Worm (Caenorhabditis elegans) whole organism, L1 larva: ENCODE results near the gene F59E11.7.
A peak's percentile ranks its signal among the peaks of the same experiment; 100 is the strongest.

Source experiments
- Y116A8C.19 ChIP-seq: sonication (generic microtip); optimal IDR thresholded peaks from 2 replicates; lab custom pipeline; 2016; ENCODE audit warnings: missing compliant biosample characterization, missing genetic modification characterization, borderline replicate concordance
- aha-1 ChIP-seq: fragments of 150-350 bp; optimal IDR thresholded peaks from 2 replicates; lab custom pipeline; 2014; ENCODE audit warnings: missing biosample characterization, missing genetic modification characterization
- alr-1 ChIP-seq: fragments of 200-800 bp; sonication (Bioruptor generic); optimal IDR thresholded peaks from 2 replicates; lab custom pipeline; 2018; ENCODE audit warnings: borderline replicate concordance, mild to moderate bottlenecking, missing genetic modification characterization, missing compliant biosample characterization
- ama-1 ChIP-seq: fragments of 150-350 bp; optimal IDR thresholded peaks from 2 replicates; lab custom pipeline; 2014
- elt-3 ChIP-seq, 6 experiments: fragments of 150-350 bp in 1 of 6; sonication (generic microtip); optimal IDR thresholded peaks; 2 replicates each; lab custom pipeline; 2017 to 2018; ENCODE audit warnings: missing biosample characterization in 6 of 6, missing genetic modification characterization in 6 of 6, inconsistent platforms in 1 of 6
- fkh-4 ChIP-seq: sonication (generic microtip); optimal IDR thresholded peaks from 2 replicates; lab custom pipeline; 2016; ENCODE audit warnings: missing compliant biosample characterization, missing genetic modification characterization, borderline replicate concordance
- fkh-8 ChIP-seq: sonication (generic microtip); optimal IDR thresholded peaks from 2 replicates; lab custom pipeline; 2016; ENCODE audit warnings: mild to moderate bottlenecking, missing genetic modification characterization, missing compliant biosample characterization
- lin-15B ChIP-seq: fragments of 150-350 bp; sonication (generic microtip); optimal IDR thresholded peaks from 3 replicates; lab custom pipeline; 2014; ENCODE audit warnings: missing biosample characterization, missing genetic modification characterization
- mep-1 ChIP-seq: fragments of 150-350 bp; optimal IDR thresholded peaks from 2 replicates; lab custom pipeline; 2014; ENCODE audit warnings: missing biosample characterization, missing genetic modification characterization
- nhr-28 ChIP-seq: fragments of 150-350 bp; optimal IDR thresholded peaks from 2 replicates; lab custom pipeline; 2014; ENCODE audit warnings: missing biosample characterization, missing genetic modification characterization
- nhr-76 ChIP-seq: sonication (generic microtip); optimal IDR thresholded peaks from 2 replicates; lab custom pipeline; 2017; ENCODE audit warnings: missing biosample characterization, missing genetic modification characterization
- nhr-77 ChIP-seq: fragments of 150-350 bp; optimal IDR thresholded peaks from 2 replicates; lab custom pipeline; 2014; ENCODE audit warnings: missing biosample characterization, missing genetic modification characterization
- zag-1 ChIP-seq: fragments of 150-350 bp; optimal IDR thresholded peaks from 2 replicates; lab custom pipeline; 2014; ENCODE audit warnings: missing biosample characterization, missing genetic modification characterization
- ztf-11 ChIP-seq, 2 experiments: sonication (generic microtip); optimal IDR thresholded peaks; 2 replicates each; lab custom pipeline; 2016 to 2017; ENCODE audit warnings: missing genetic modification characterization in 2 of 2, missing biosample characterization in 1 of 2, missing compliant biosample characterization in 1 of 2

- peak; percentile 5 for TF ChIP-seq mep-1
- no peak for TF ChIP-seq fkh-8
- no peak for TF ChIP-seq nhr-76 (tag; lab: Kevin White, UChicago)
- TF ChIP-seq ama-1 (lab: Kevin White, UChicago) = no peak
- TF ChIP-seq ztf-11 (tag; optimal IDR thresholded peaks at IDR 0.05; lab: Kevin White, UChicago) = no peak
- TF ChIP-seq aha-1 (tag; lab: Kevin White, UChicago) = no peak
- TF ChIP-seq zag-1 (tag; lab: Kevin White, UChicago) = no peak
- no peak for TF ChIP-seq fkh-4 (tag; lab: Kevin White, UChicago)
- no peak for TF ChIP-seq lin-15B (tag; lab: Kevin White, UChicago)
- no peak for TF ChIP-seq Y116A8C.19 (tag; lab: Kevin White, UChicago)
- TF ChIP-seq elt-3 (tag; optimal IDR thresholded peaks at IDR 0.05; lab: Kevin White, UChicago) = peak in 1 of 6 experiments; percentile 37
- TF ChIP-seq alr-1 = no peak
- no peak for TF ChIP-seq nhr-77 (tag; lab: Kevin White, UChicago)
- no peak for TF ChIP-seq nhr-28 (tag; lab: Kevin White, UChicago)
Observed at ce11 chrV:8990194-8990649, at the start of gene F59E11.7.
